Fruit fly (Drosophila melanogaster) whole organism, wandering third instar larva: ENCODE measurements around the gene CG8097.
A peak's percentile ranks its signal among the peaks of the same experiment; 100 is the strongest.

ENCODE experiments used
- CrebA ChIP-seq: fragments of 200-800 bp; sonication (Bioruptor generic); optimal IDR thresholded peaks from 2 replicates; lab custom pipeline; 2016; ENCODE audit warnings: missing biosample characterization, mild to moderate bottlenecking, missing genetic modification characterization, borderline replicate concordance
- GATAd ChIP-seq: sonication (Bioruptor generic); optimal IDR thresholded peaks from 2 replicates; lab custom pipeline; 2016; ENCODE audit warnings: missing biosample characterization, missing genetic modification characterization
- HLH106 ChIP-seq: fragments of 200-800 bp; optimal IDR thresholded peaks from 3 replicates; lab custom pipeline; 2019; ENCODE audit warnings: missing biosample characterization, mild to moderate bottlenecking, missing genetic modification characterization, moderate library complexity
- Myc ChIP-seq: fragments of >200 bp; optimal IDR thresholded peaks from 2 replicates; lab custom pipeline; 2017
- Sp1 ChIP-seq: fragments of 200-800 bp; sonication (Bioruptor generic); optimal IDR thresholded peaks from 3 replicates; lab custom pipeline; 2019; ENCODE audit warnings: missing biosample characterization, mild to moderate bottlenecking, missing genetic modification characterization, moderate library complexity
- br ChIP-seq: fragments of 200-800 bp; sonication (Bioruptor generic); optimal IDR thresholded peaks from 2 replicates; lab custom pipeline; 2016; ENCODE audit warnings: missing biosample characterization, missing genetic modification characterization
- dsf ChIP-seq: sonication (Bioruptor generic); optimal IDR thresholded peaks from 2 replicates; lab custom pipeline; 2016; ENCODE audit warnings: missing biosample characterization, missing genetic modification characterization, borderline replicate concordance
- lola ChIP-seq: fragments of >200 bp; optimal IDR thresholded peaks from 2 replicates; lab custom pipeline; 2017; ENCODE audit warnings: missing biosample characterization, missing genetic modification characterization
- pan ChIP-seq: fragments of >200 bp; optimal IDR thresholded peaks from 2 replicates; lab custom pipeline; 2017
- psq ChIP-seq: fragments of 200-800 bp; sonication (Bioruptor generic); optimal IDR thresholded peaks from 3 replicates; lab custom pipeline; 2017; ENCODE audit warnings: missing biosample characterization, mild to moderate bottlenecking, missing genetic modification characterization, moderate library complexity
- usp ChIP-seq: fragments of >200 bp; optimal IDR thresholded peaks from 2 replicates; lab custom pipeline; 2017; ENCODE audit warnings: missing biosample characterization, missing genetic modification characterization

dm6 chrX:15568983-15569370, 14.0 kb upstream of the CG8097 start, which contains the start of gene CG7860:
- TF ChIP-seq CrebA (GFP tag; lab: Kevin White, UChicago) (no peak), br (GFP tag; lab: Kevin White, UChicago) (no peak), dsf (no peak), psq (no peak), GATAd (GFP tag; lab: Kevin White, UChicago) (no peak), Sp1 (GFP tag; lab: Kevin White, UChicago) (peak; percentile 7), lola (GFP tag; lab: Kevin White, UChicago) (no peak), pan (lab: Kevin White, UChicago) (no peak), usp (GFP tag; lab: Kevin White, UChicago) (no peak), Myc (lab: Kevin White, UChicago) (no peak), HLH106 (no peak)
